Worm (Caenorhabditis elegans): ENCODE results near the gene mel-32.

Gene mel-32

DNA sequence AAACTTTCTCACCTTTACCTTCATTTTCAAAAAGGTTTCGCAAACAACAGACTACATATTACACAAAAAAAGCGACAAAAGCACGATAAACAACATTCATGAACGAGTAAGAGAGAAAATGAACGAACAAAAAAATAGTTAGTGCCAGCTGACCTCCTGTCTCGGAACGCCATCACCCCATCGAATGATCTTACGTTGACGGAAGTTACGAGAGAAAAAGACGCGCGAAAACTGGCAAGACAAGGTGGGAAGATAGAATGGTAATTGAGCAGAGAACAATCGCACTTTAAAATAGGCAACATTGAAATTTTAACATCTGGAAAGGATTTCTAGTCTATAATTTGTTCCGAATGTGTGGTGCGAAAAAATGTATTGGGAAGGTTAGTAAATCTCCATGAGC is 22.6 kb downstream of the mel-32 start:
- TF ChIP-seq sma-9 (GFP tag; optimal IDR thresholded peaks at IDR 0.05), result peak; percentile 3
- TF ChIP-seq sma-9 (tag; optimal IDR thresholded peaks at IDR 0.05), result no peak
- TF ChIP-seq ztf-4 (tag; optimal IDR thresholded peaks at IDR 0.05), result no peak
- peak; percentile 18 for TF ChIP-seq nhr-25 (tag; optimal IDR thresholded peaks at IDR 0.05)
- TF ChIP-seq crh-2 (tag; optimal IDR thresholded peaks at IDR 0.05), result peak; percentile 26
- TF ChIP-seq fos-1 (tag; optimal IDR thresholded peaks at IDR 0.05), result peak; percentile 2
- peak in 1 of 2 experiments; percentile 20 for TF ChIP-seq mdl-1 (tag; optimal IDR thresholded peaks at IDR 0.05)
- TF ChIP-seq snpc-4 (tag; optimal IDR thresholded peaks at IDR 0.05), result no peak
- TF ChIP-seq nhr-129 (tag; optimal IDR thresholded peaks at IDR 0.05), result peak; percentile 11
- no peak for TF ChIP-seq nhr-23 (tag; optimal IDR thresholded peaks at IDR 0.05)

DNA sequence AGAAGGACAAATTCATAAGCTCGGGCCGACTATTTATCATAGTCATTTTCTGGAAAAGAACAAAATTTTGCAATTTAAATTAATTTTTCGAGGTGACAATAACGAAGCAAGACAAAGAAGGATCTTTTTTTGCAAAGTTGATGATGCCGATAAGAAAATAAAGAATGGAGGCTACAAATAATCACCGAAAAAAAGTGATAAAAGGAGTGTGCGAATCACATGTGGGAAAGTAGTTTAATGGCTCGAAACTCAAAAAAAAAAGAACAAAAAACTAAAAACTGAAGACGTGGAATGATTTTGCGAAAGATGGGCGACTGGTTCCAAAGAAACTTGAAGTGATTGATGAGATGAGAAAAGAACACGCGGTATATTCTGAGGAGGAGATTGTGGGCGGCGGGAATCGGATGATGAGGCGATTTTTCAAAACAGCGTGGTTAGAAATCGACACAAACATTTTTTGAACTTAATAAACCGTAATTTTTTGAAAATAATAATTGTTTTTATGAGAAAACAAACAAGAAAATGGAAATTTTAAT is 23.3 kb downstream of the mel-32 start, which contains the start of gene atgl-1:
Gene atgl-1 (minus strand): TSS at position 51 of the 536 bp plus-strand sequence.
- TF ChIP-seq ama-1 (optimal IDR thresholded peaks at IDR 0.05) (peak; percentile 48), nhr-25 (tag; optimal IDR thresholded peaks at IDR 0.05) (peak; percentile 24), crh-2 (tag; optimal IDR thresholded peaks at IDR 0.05) (peak; percentile 4), fos-1 (tag; optimal IDR thresholded peaks at IDR 0.05) (peak; percentile 17), nhr-21 (tag; optimal IDR thresholded peaks at IDR 0.05) (peak; percentile 11), unc-62 (GFP tag; optimal IDR thresholded peaks at IDR 0.05) (no peak), ZK546.5 (tag; optimal IDR thresholded peaks at IDR 0.05) (no peak), mdl-1 (tag; optimal IDR thresholded peaks at IDR 0.05) (peak in 1 of 2 experiments; percentile 19)

DNA sequence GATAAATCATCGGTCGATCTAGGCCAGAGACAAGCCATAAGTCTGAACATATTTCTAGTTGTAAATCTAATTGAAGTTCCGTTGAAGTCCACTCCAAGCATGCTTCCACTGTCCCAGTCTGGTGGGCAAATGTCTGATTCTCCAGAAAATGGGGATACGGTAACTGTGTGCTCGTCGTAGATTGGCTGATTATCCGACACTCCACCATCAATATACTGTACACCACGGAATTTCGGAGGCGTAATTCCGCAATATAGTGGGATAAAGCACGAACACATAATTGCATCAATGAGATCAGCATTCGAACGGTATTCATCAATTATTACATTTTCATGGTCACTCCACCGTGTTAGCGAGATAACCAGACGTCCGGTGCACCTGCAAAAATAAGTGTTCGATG is 24.5 kb downstream of the mel-32 start:
- no peak for TF ChIP-seq nhr-12 (tag; optimal IDR thresholded peaks at IDR 0.05)
- no peak for TF ChIP-seq lin-39 (tag; optimal IDR thresholded peaks at IDR 0.05)
- no peak for TF ChIP-seq egl-27 (tag; optimal IDR thresholded peaks at IDR 0.05)
- no peak for TF ChIP-seq lin-13 (GFP tag; optimal IDR thresholded peaks at IDR 0.05)
- TF ChIP-seq elt-3 (tag; optimal IDR thresholded peaks at IDR 0.05), result no peak
- no peak for TF ChIP-seq snpc-4 (tag; optimal IDR thresholded peaks at IDR 0.05)
- TF ChIP-seq gmeb-1 (tag; optimal IDR thresholded peaks at IDR 0.05), result no peak
- TF ChIP-seq mab-5 (tag; optimal IDR thresholded peaks at IDR 0.05), result no peak
- TF ChIP-seq nhr-129 (tag; optimal IDR thresholded peaks at IDR 0.05), result no peak
- TF ChIP-seq zag-1 (tag; optimal IDR thresholded peaks at IDR 0.05), result no peak
- TF ChIP-seq nhr-25 (tag; optimal IDR thresholded peaks at IDR 0.05), result no peak
- no peak for TF ChIP-seq nhr-6 (tag; optimal IDR thresholded peaks at IDR 0.05)
- TF ChIP-seq nhr-237 (tag; optimal IDR thresholded peaks at IDR 0.05), result no peak
- no peak for TF ChIP-seq sma-9 (GFP tag; optimal IDR thresholded peaks at IDR 0.05)
- no peak for TF ChIP-seq sma-9 (tag; optimal IDR thresholded peaks at IDR 0.05)
- TF ChIP-seq nhr-11 (tag; optimal IDR thresholded peaks at IDR 0.05), result no peak
- TF ChIP-seq alr-1 (tag; optimal IDR thresholded peaks at IDR 0.05), result no peak
- no peak for TF ChIP-seq aly-2 (tag; optimal IDR thresholded peaks at IDR 0.05)
- no peak for TF ChIP-seq lsy-2 (tag; optimal IDR thresholded peaks at IDR 0.05)
- TF ChIP-seq nhr-77 (tag; optimal IDR thresholded peaks at IDR 0.05), result no peak
- no peak for TF ChIP-seq nhr-21 (tag; optimal IDR thresholded peaks at IDR 0.05)

DNA sequence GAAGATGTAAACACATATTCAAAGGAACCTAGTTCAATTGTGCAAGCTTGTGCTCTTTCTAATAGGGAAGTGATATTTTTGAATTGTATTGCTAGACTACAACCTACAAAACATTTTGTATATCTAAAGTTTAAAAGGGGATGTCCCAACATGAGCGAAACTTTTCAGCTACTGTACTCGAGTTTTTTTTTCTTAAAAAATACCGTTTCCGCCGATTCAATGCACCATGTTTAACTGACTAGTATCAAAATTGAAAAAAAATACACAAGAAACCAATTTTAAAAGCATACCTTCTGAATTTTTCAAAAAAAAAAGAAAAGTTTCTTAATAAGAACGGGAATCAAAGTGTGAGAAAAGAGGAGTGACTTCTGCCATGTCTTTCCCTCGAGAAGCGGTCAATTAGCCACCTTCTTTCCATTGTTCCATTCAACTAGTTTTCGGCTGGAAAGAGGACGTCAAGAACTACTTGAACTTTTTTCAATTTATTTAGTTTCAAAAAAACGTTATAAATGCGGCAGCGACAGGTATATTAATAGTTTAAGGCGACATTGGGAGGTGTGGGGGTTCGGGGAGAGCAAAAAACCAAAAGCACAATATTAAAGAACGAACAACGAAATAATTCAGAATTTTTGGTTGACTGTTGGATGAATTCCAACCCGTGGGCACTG is 27.4 kb downstream of the mel-32 start, which contains the start of gene nas-4:
Gene nas-4 (minus strand): TSS at position 351 of the 668 bp plus-strand sequence.
- TF ChIP-seq lin-11 (tag; optimal IDR thresholded peaks at IDR 0.05) (no peak), fos-1 (tag; optimal IDR thresholded peaks at IDR 0.05) (no peak), lin-13 (GFP tag; optimal IDR thresholded peaks at IDR 0.05) (peak; percentile 42), ceh-16 (tag; optimal IDR thresholded peaks at IDR 0.05) (no peak), nhr-25 (tag; optimal IDR thresholded peaks at IDR 0.05) (peak; percentile 27), snpc-4 (tag; optimal IDR thresholded peaks at IDR 0.05) (no peak), sma-3 (GFP tag; optimal IDR thresholded peaks at IDR 0.05) (peak; percentile 46), unc-55 (GFP tag; optimal IDR thresholded peaks at IDR 0.05) (peak; percentile 7), lsy-2 (tag; optimal IDR thresholded peaks at IDR 0.05) (peak in 1 of 2 experiments; percentile 9), mab-5 (tag; optimal IDR thresholded peaks at IDR 0.05) (no peak), nhr-77 (tag; optimal IDR thresholded peaks at IDR 0.05) (no peak), unc-39 (tag; optimal IDR thresholded peaks at IDR 0.05) (no peak), aly-2 (tag; optimal IDR thresholded peaks at IDR 0.05) (no peak), nhr-12 (tag; optimal IDR thresholded peaks at IDR 0.05) (no peak), R02D3.7 (tag; optimal IDR thresholded peaks at IDR 0.05) (no peak), nhr-11 (tag; optimal IDR thresholded peaks at IDR 0.05) (no peak), Y55F3AM.14 (GFP tag; optimal IDR thresholded peaks at IDR 0.05) (peak; percentile 35), alr-1 (tag; optimal IDR thresholded peaks at IDR 0.05) (no peak), ztf-11 (tag; optimal IDR thresholded peaks at IDR 0.05) (no peak), ztf-1 (GFP tag; conservative IDR thresholded peaks at IDR 0.05) (no peak), gmeb-1 (tag; optimal IDR thresholded peaks at IDR 0.05) (no peak), C34F6.9 (tag; optimal IDR thresholded peaks at IDR 0.05) (no peak), nhr-21 (tag; optimal IDR thresholded peaks at IDR 0.05) (peak; percentile 17), ceh-82 (tag; optimal IDR thresholded peaks at IDR 0.05) (no peak), ama-1 (optimal IDR thresholded peaks at IDR 0.05) (peak; percentile 69), dmd-4 (tag; optimal IDR thresholded peaks at IDR 0.05) (no peak), egl-27 (tag; optimal IDR thresholded peaks at IDR 0.05) (no peak), lin-39 (tag; optimal IDR thresholded peaks at IDR 0.05) (no peak), sma-9 (GFP tag; optimal IDR thresholded peaks at IDR 0.05) (no peak), sma-9 (tag; optimal IDR thresholded peaks at IDR 0.05) (no peak), zag-1 (tag; optimal IDR thresholded peaks at IDR 0.05) (no peak), blmp-1 (tag; optimal IDR thresholded peaks at IDR 0.05; ENCODE audit: insufficient read depth) (peak; percentile 3), elt-1 (tag; optimal IDR thresholded peaks at IDR 0.05) (no peak), ztf-4 (tag; optimal IDR thresholded peaks at IDR 0.05) (peak; percentile 69)

Measured in whole organism, L2 larva.